Worm (Caenorhabditis elegans) whole organism, midembryonic: Measurements from ENCODE around the gene fbxb-51.

Experiments used
- T22C8.4 ChIP-seq: fragments of 200-800 bp; sonication (Bioruptor generic); IDR thresholded peaks from 2 replicates; pipeline ENCODE4 v1.3.6; 2022; ENCODE audit warnings: missing genetic modification characterization, missing compliant biosample characterization
- cog-1 ChIP-seq: sonication (generic microtip); optimal IDR thresholded peaks from 2 replicates; lab custom pipeline; 2016; ENCODE audit warnings: missing genetic modification characterization, missing compliant biosample characterization
- flt-1 ChIP-seq: fragments of 200-800 bp; sonication (Bioruptor generic); IDR thresholded peaks from 2 replicates; pipeline ENCODE4 v1.3.6; 2022; ENCODE audit warnings: missing genetic modification characterization, missing compliant biosample characterization
- klf-2 ChIP-seq: fragments of 200-800 bp; sonication (Bioruptor generic); conservative IDR thresholded peaks from 2 replicates; pipeline ENCODE4 v1.3.6; 2022; ENCODE audit warnings: missing genetic modification reagents, missing genetic modification characterization, missing compliant biosample characterization
- med-1 ChIP-seq: sonication (generic microtip); optimal IDR thresholded peaks from 2 replicates; lab custom pipeline; 2017; ENCODE audit warnings: missing genetic modification characterization, mild to moderate bottlenecking, missing compliant biosample characterization, antibody characterized with exemption, missing genetic modification reagents; ENCODE audit not compliant: insufficient read depth
- ref-1 ChIP-seq: fragments of 200-800 bp; sonication (Bioruptor generic); conservative IDR thresholded peaks from 2 replicates; pipeline ENCODE4 v1.3.6; 2022; ENCODE audit warnings: missing genetic modification reagents, missing genetic modification characterization, missing compliant biosample characterization
- tab-1 ChIP-seq: fragments of 200-800 bp; sonication (Bioruptor generic); IDR thresholded peaks from 2 replicates; pipeline ENCODE4 v1.3.6; 2022; ENCODE audit warnings: missing genetic modification characterization, missing compliant biosample characterization
- ztf-23 ChIP-seq: fragments of 200-800 bp; sonication (Bioruptor generic); IDR thresholded peaks from 2 replicates; pipeline ENCODE4 v1.3.6; 2022; ENCODE audit warnings: missing genetic modification reagents, missing genetic modification characterization, missing compliant biosample characterization
- ztf-29 ChIP-seq: fragments of 200-800 bp; sonication (Bioruptor generic); IDR thresholded peaks from 2 replicates; pipeline ENCODE4 v1.3.6; 2022; ENCODE audit warnings: missing genetic modification reagents, missing genetic modification characterization, missing compliant biosample characterization

Gene fbxb-51

DNA sequence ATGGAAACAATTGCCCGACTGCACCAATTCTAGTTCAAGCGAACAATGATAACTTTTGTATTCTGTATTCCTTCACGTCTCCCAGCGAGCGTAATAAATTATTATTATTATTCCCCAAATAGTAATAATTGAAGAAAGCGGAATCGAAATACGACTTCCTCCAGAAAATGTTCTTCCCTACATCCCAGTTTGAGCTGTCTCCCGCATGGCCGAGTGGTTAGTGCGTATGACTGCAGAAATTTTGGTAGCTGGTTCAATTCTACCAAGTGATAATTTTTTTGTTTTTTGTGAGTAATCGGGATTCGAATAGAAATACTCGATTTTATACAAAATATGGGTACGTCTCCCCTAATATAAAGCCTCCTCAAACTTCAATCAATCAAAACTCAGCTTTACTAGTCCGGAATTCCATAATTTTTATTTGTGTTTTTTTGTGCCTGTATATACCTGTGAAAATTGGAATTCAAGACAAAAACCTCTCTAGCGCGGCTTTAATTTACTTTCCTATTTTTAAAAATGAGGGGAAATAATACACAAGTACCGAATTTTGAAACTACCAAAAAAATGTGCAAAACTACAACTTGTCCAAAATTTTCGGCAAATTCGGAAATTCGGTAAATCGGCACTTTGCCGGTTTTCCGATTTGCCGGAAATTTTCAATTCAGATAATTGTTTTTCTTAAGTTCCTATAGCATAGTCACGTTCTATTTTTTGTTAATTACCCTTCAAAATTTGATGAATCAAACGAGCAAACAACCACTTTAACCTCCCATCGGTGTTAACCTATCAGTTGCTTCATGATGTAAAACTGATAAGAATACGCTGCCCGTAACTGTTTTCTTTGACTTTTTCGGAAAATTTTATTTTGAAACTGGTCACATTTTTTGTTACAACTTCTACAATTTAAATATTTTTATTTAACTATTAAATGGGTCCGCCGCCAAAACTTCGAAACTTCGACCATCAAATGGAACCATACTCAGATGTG lies 46.9 kb downstream of the fbxb-51 start, which contains the start of gene bath-46:
Gene bath-46, plus strand, starts transcription at position 806 of the 988 bp plus-strand sequence.
- TF ChIP-seq flt-1 (GFP tag; lab: Robert Waterston, UW) (no peak), ztf-29 (GFP tag; lab: Robert Waterston, UW) (no peak), cog-1 (tag; lab: Kevin White, UChicago) (no peak), ref-1 (no peak), med-1 (no peak), ztf-23 (GFP tag; lab: Robert Waterston, UW) (no peak), klf-2 (GFP tag; lab: Robert Waterston, UW) (no peak), T22C8.4 (no peak), tab-1 (GFP tag; lab: Robert Waterston, UW) (no peak)

ce11 chrII:1600661-1601060 lies 50.1 kb downstream of the fbxb-51 start, which contains the start of gene bath-26:
bath-26 (minus strand) TSS chrII:1600761.
- TF ChIP-seq ref-1 (no peak), flt-1 (GFP tag; lab: Robert Waterston, UW) (no peak), tab-1 (GFP tag; lab: Robert Waterston, UW) (no peak), T22C8.4 (no peak), med-1 (no peak), ztf-23 (GFP tag; lab: Robert Waterston, UW) (no peak), cog-1 (tag; lab: Kevin White, UChicago) (no peak), ztf-29 (GFP tag; lab: Robert Waterston, UW) (no peak), klf-2 (GFP tag; lab: Robert Waterston, UW) (no peak)
